Worm (Caenorhabditis elegans) whole organism, L2 larva: ENCODE data around the gene C14A11.5.

Source experiments
- C34F6.9 ChIP-seq: fragments of 150-350 bp; optimal IDR thresholded peaks from 2 replicates; lab custom pipeline; 2014; ENCODE audit warnings: missing biosample characterization, missing genetic modification characterization
- F13H6.1 ChIP-seq: sonication (generic microtip); optimal IDR thresholded peaks from 2 replicates; lab custom pipeline; 2016; ENCODE audit warnings: missing genetic modification characterization, missing compliant biosample characterization
- R02D3.7 ChIP-seq: fragments of 150-350 bp; optimal IDR thresholded peaks from 2 replicates; lab custom pipeline; 2014; ENCODE audit warnings: missing biosample characterization, missing genetic modification characterization
- Y55F3AM.14 ChIP-seq: fragments of 200-800 bp; sonication (Bioruptor generic); optimal IDR thresholded peaks from 2 replicates; lab custom pipeline; 2018; ENCODE audit warnings: mild to moderate bottlenecking, missing genetic modification characterization, missing compliant biosample characterization
- ZK546.5 ChIP-seq: sonication (generic microtip); optimal IDR thresholded peaks from 2 replicates; lab custom pipeline; 2017; ENCODE audit warnings: missing biosample characterization, missing genetic modification characterization
- alr-1 ChIP-seq: fragments of 150-350 bp; optimal IDR thresholded peaks from 2 replicates; lab custom pipeline; 2014; ENCODE audit warnings: missing biosample characterization, missing genetic modification characterization
- aly-2 ChIP-seq: fragments of 150-350 bp; optimal IDR thresholded peaks from 2 replicates; lab custom pipeline; 2014; ENCODE audit warnings: missing biosample characterization, missing genetic modification characterization
- ama-1 ChIP-seq: fragments of 150-350 bp; optimal IDR thresholded peaks from 2 replicates; lab custom pipeline; 2018; ENCODE audit warnings: inconsistent platforms
- blmp-1 ChIP-seq: sonication (generic microtip); optimal IDR thresholded peaks from 2 replicates; lab custom pipeline; 2017; ENCODE audit warnings: missing genetic modification characterization, mild to moderate bottlenecking, missing compliant biosample characterization, antibody characterized with exemption, moderate library complexity; ENCODE audit not compliant: insufficient read depth
- ceh-82 ChIP-seq: fragments of 150-350 bp; optimal IDR thresholded peaks from 2 replicates; lab custom pipeline; 2014; ENCODE audit warnings: missing biosample characterization, missing genetic modification characterization
- crh-2 ChIP-seq: sonication (generic microtip); optimal IDR thresholded peaks from 2 replicates; lab custom pipeline; 2017; ENCODE audit warnings: missing biosample characterization, missing genetic modification characterization
- dmd-4 ChIP-seq: sonication (generic microtip); optimal IDR thresholded peaks from 2 replicates; lab custom pipeline; 2017; ENCODE audit warnings: missing biosample characterization, missing genetic modification characterization
- egl-27 ChIP-seq: sonication (generic microtip); optimal IDR thresholded peaks from 3 replicates; lab custom pipeline; 2017; ENCODE audit warnings: missing biosample characterization, missing genetic modification reagents, missing genetic modification characterization
- elt-1 ChIP-seq: fragments of 150-350 bp; optimal IDR thresholded peaks from 2 replicates; lab custom pipeline; 2014; ENCODE audit warnings: missing biosample characterization, missing genetic modification characterization
- elt-3 ChIP-seq: sonication (generic microtip); optimal IDR thresholded peaks from 2 replicates; lab custom pipeline; 2017; ENCODE audit warnings: missing biosample characterization, missing genetic modification characterization
- lin-11 ChIP-seq: fragments of 150-350 bp; sonication (generic microtip); optimal IDR thresholded peaks from 2 replicates; lab custom pipeline; 2014; ENCODE audit warnings: missing biosample characterization, missing genetic modification characterization, inconsistent platforms, mixed read lengths
- lin-13 ChIP-seq: fragments of 150-350 bp; optimal IDR thresholded peaks from 2 replicates; lab custom pipeline; 2014; ENCODE audit warnings: missing biosample characterization, missing genetic modification reagents, missing genetic modification characterization
- lin-39 ChIP-seq: fragments of 150-350 bp; optimal IDR thresholded peaks from 2 replicates; lab custom pipeline; 2014; ENCODE audit warnings: missing biosample characterization, missing genetic modification reagents, missing genetic modification characterization
- lsy-2 ChIP-seq, 2 experiments: fragments of 150-350 bp in 1 of 2; sonication (generic microtip) in 1 of 2; optimal IDR thresholded peaks; 2 replicates each; lab custom pipeline; 2014 to 2017; ENCODE audit warnings: missing biosample characterization in 2 of 2, missing genetic modification characterization in 2 of 2
- mab-5 ChIP-seq: fragments of 150-350 bp; optimal IDR thresholded peaks from 2 replicates; lab custom pipeline; 2014; ENCODE audit warnings: missing biosample characterization, missing genetic modification characterization
- mbf-1 ChIP-seq: sonication (generic microtip); optimal IDR thresholded peaks from 2 replicates; lab custom pipeline; 2017; ENCODE audit warnings: missing biosample characterization, missing genetic modification characterization
- mdl-1 ChIP-seq, 2 experiments: fragments of 150-350 bp in 1 of 2; sonication (generic microtip) in 1 of 2; optimal IDR thresholded peaks; 2 replicates each; lab custom pipeline; 2017; ENCODE audit warnings: missing biosample characterization in 2 of 2, missing genetic modification characterization in 2 of 2
- nhr-129 ChIP-seq: fragments of 150-350 bp; optimal IDR thresholded peaks from 2 replicates; lab custom pipeline; 2014; ENCODE audit warnings: missing biosample characterization, missing genetic modification characterization
- nhr-21 ChIP-seq: fragments of 150-350 bp; optimal IDR thresholded peaks from 2 replicates; lab custom pipeline; 2014; ENCODE audit warnings: missing biosample characterization, missing genetic modification characterization
- nhr-23 ChIP-seq: fragments of 150-350 bp; optimal IDR thresholded peaks from 2 replicates; lab custom pipeline; 2014; ENCODE audit warnings: missing biosample characterization, missing genetic modification reagents, missing genetic modification characterization
- nhr-25 ChIP-seq: fragments of 150-350 bp; sonication (generic microtip); optimal IDR thresholded peaks from 3 replicates; lab custom pipeline; 2014; ENCODE audit warnings: missing biosample characterization, missing genetic modification characterization
- nhr-77 ChIP-seq: fragments of 150-350 bp; optimal IDR thresholded peaks from 2 replicates; lab custom pipeline; 2014; ENCODE audit warnings: missing biosample characterization, missing genetic modification characterization
- peb-1 ChIP-seq: fragments of 150-350 bp; optimal IDR thresholded peaks from 2 replicates; lab custom pipeline; 2014; ENCODE audit warnings: missing biosample characterization, missing genetic modification characterization
- skn-1 ChIP-seq: sonication (generic microtip); optimal IDR thresholded peaks from 2 replicates; lab custom pipeline; 2017; ENCODE audit warnings: missing biosample characterization, missing genetic modification characterization
- sma-9 ChIP-seq, 2 experiments: fragments of 150-350 bp in 1 of 2; sonication (generic microtip) in 1 of 2; optimal IDR thresholded peaks; 2 replicates each; lab custom pipeline; 2014 to 2016; ENCODE audit warnings: missing genetic modification characterization in 2 of 2, mild to moderate bottlenecking in 1 of 2, missing biosample characterization in 1 of 2, missing compliant biosample characterization in 1 of 2, missing genetic modification reagents in 1 of 2, moderate library complexity in 1 of 2
- snpc-4 ChIP-seq: fragments of 150-350 bp; optimal IDR thresholded peaks from 2 replicates; lab custom pipeline; 2014; ENCODE audit warnings: missing biosample characterization, missing genetic modification characterization
- unc-39 ChIP-seq: fragments of 150-350 bp; optimal IDR thresholded peaks from 2 replicates; lab custom pipeline; 2014; ENCODE audit warnings: missing biosample characterization, missing genetic modification characterization
- unc-55 ChIP-seq: fragments of 150-350 bp; sonication (generic microtip); optimal IDR thresholded peaks from 3 replicates; lab custom pipeline; 2014; ENCODE audit warnings: missing biosample characterization, missing genetic modification reagents, missing genetic modification characterization
- unc-62 ChIP-seq: fragments of 150-350 bp; optimal IDR thresholded peaks from 2 replicates; lab custom pipeline; 2014; ENCODE audit warnings: missing biosample characterization, missing genetic modification reagents, missing genetic modification characterization
- zag-1 ChIP-seq: fragments of 150-350 bp; optimal IDR thresholded peaks from 2 replicates; lab custom pipeline; 2014; ENCODE audit warnings: missing biosample characterization, missing genetic modification characterization
- ztf-1 ChIP-seq: fragments of 200-800 bp; sonication (Bioruptor generic); conservative IDR thresholded peaks from 2 replicates; pipeline ENCODE4 v1.3.6; 2022; ENCODE audit warnings: missing genetic modification characterization, missing compliant biosample characterization
- ztf-4 ChIP-seq: fragments of 150-350 bp; optimal IDR thresholded peaks from 2 replicates; lab custom pipeline; 2014; ENCODE audit warnings: missing biosample characterization, missing genetic modification characterization

The C14A11.5 gene

ce11 chrX:2802562-2803165 is 4.7 kb downstream of the C14A11.5 start, which contains the start of gene C14A11.2:
C14A11.2 (plus strand) TSS chrX:2803112.
- TF ChIP-seq sma-9 (GFP tag; optimal IDR thresholded peaks at IDR 0.05; lab: Kevin White, UChicago) (peak; percentile 13), sma-9 (tag; optimal IDR thresholded peaks at IDR 0.05; lab: Kevin White, UChicago) (no peak), unc-55 (GFP tag; lab: Kevin White, UChicago) (no peak), Y55F3AM.14 (GFP tag; lab: Kevin White, UChicago) (no peak), lin-13 (GFP tag; lab: Kevin White, UChicago) (no peak), C34F6.9 (peak; percentile 56), lsy-2 (tag; optimal IDR thresholded peaks at IDR 0.05; lab: Kevin White, UChicago) (peak in 1 of 2 experiments; percentile 11), nhr-25 (tag; lab: Kevin White, UChicago) (peak; percentile 42), nhr-129 (tag; lab: Kevin White, UChicago) (peak; percentile 93), ZK546.5 (tag; lab: Kevin White, UChicago) (no peak), ama-1 (lab: Kevin White, UChicago) (no peak)
- TF ChIP-seq, all 48 proteins: peak for 5

ce11 chrX:2795054-2795453 is 12.3 kb downstream of the C14A11.5 start:
- TF ChIP-seq F13H6.1 (tag; lab: Kevin White, UChicago) (no peak), peb-1 (tag; lab: Kevin White, UChicago) (no peak), mab-5 (tag; lab: Kevin White, UChicago) (no peak), R02D3.7 (tag; lab: Kevin White, UChicago) (no peak), ztf-4 (no peak), elt-1 (tag; lab: Kevin White, UChicago) (no peak)

- TF ChIP-seq snpc-4 (tag; lab: Kevin White, UChicago) (no peak), ZK546.5 (tag; lab: Kevin White, UChicago) (no peak), dmd-4 (tag; lab: Kevin White, UChicago) (no peak), F13H6.1 (tag; lab: Kevin White, UChicago) (no peak), nhr-129 (tag; lab: Kevin White, UChicago) (no peak), nhr-23 (no peak), aly-2 (tag; lab: Kevin White, UChicago) (no peak), ceh-82 (tag; lab: Kevin White, UChicago) (no peak), ztf-4 (no peak)
Measured at ce11 chrX:2794324-2794723, 13.0 kb downstream of the C14A11.5 start.

- TF ChIP-seq elt-1 (tag; lab: Kevin White, UChicago) (no peak), egl-27 (no peak), alr-1 (no peak), zag-1 (tag; lab: Kevin White, UChicago) (no peak), mbf-1 (tag; lab: Kevin White, UChicago) (no peak), C34F6.9 (no peak), skn-1 (tag; lab: Kevin White, UChicago) (no peak), crh-2 (tag; lab: Kevin White, UChicago) (no peak), dmd-4 (tag; lab: Kevin White, UChicago) (no peak), F13H6.1 (tag; lab: Kevin White, UChicago) (no peak), sma-9 (GFP tag; optimal IDR thresholded peaks at IDR 0.05; lab: Kevin White, UChicago) (no peak), sma-9 (tag; optimal IDR thresholded peaks at IDR 0.05; lab: Kevin White, UChicago) (no peak), lin-11 (tag; lab: Kevin White, UChicago) (no peak), mdl-1 (tag; optimal IDR thresholded peaks at IDR 0.05; lab: Kevin White, UChicago) (no peak), elt-3 (tag; lab: Kevin White, UChicago) (no peak)
Measured at ce11 chrX:2793527-2793926, 13.8 kb downstream of the C14A11.5 start.

- TF ChIP-seq C34F6.9 (no peak), lin-39 (no peak), dmd-4 (tag; lab: Kevin White, UChicago) (no peak), lsy-2 (tag; optimal IDR thresholded peaks at IDR 0.05; lab: Kevin White, UChicago) (no peak), F13H6.1 (tag; lab: Kevin White, UChicago) (no peak), aly-2 (tag; lab: Kevin White, UChicago) (no peak), unc-55 (GFP tag; lab: Kevin White, UChicago) (no peak), mab-5 (tag; lab: Kevin White, UChicago) (no peak), mdl-1 (tag; optimal IDR thresholded peaks at IDR 0.05; lab: Kevin White, UChicago) (no peak), lin-11 (tag; lab: Kevin White, UChicago) (no peak), nhr-21 (no peak), ZK546.5 (tag; lab: Kevin White, UChicago) (no peak), unc-62 (GFP tag; lab: Kevin White, UChicago) (no peak), nhr-25 (tag; lab: Kevin White, UChicago) (no peak), peb-1 (tag; lab: Kevin White, UChicago) (no peak), nhr-129 (tag; lab: Kevin White, UChicago) (no peak), unc-39 (tag; lab: Kevin White, UChicago) (no peak), nhr-77 (no peak), blmp-1 (tag; lab: Kevin White, UChicago) (no peak), ztf-1 (no peak)
Measured at ce11 chrX:2777973-2778372, 29.4 kb downstream of the C14A11.5 start.
